Worm (Caenorhabditis elegans) whole organism, L1 larva: ENCODE measurements around the gene aqp-3.

ENCODE experiments used
- C04F5.9 ChIP-seq: sonication (generic microtip); optimal IDR thresholded peaks from 2 replicates; lab custom pipeline; 2016; ENCODE audit warnings: missing genetic modification characterization, missing compliant biosample characterization
- C16A3.4 ChIP-seq: fragments of 150-350 bp; optimal IDR thresholded peaks from 2 replicates; lab custom pipeline; 2014; ENCODE audit warnings: missing biosample characterization, missing genetic modification characterization
- C34B4.2 ChIP-seq: sonication (generic microtip); optimal IDR thresholded peaks from 2 replicates; lab custom pipeline; 2017; ENCODE audit warnings: mild to moderate bottlenecking, missing genetic modification characterization, missing compliant biosample characterization
- Y116A8C.19 ChIP-seq: sonication (generic microtip); optimal IDR thresholded peaks from 2 replicates; lab custom pipeline; 2016; ENCODE audit warnings: missing compliant biosample characterization, missing genetic modification characterization, borderline replicate concordance
- alr-1 ChIP-seq: fragments of 200-800 bp; sonication (Bioruptor generic); optimal IDR thresholded peaks from 2 replicates; lab custom pipeline; 2018; ENCODE audit warnings: borderline replicate concordance, mild to moderate bottlenecking, missing genetic modification characterization, missing compliant biosample characterization
- aly-2 ChIP-seq: fragments of 150-350 bp; optimal IDR thresholded peaks from 2 replicates; lab custom pipeline; 2014; ENCODE audit warnings: missing biosample characterization, missing genetic modification characterization
- ceh-8 ChIP-seq: fragments of 200-800 bp; sonication (Bioruptor generic); optimal IDR thresholded peaks from 2 replicates; lab custom pipeline; 2018; ENCODE audit warnings: mild to moderate bottlenecking, missing genetic modification characterization, moderate library complexity, missing compliant biosample characterization
- ceh-90 ChIP-seq: sonication (generic microtip); optimal IDR thresholded peaks from 2 replicates; lab custom pipeline; 2016; ENCODE audit warnings: missing genetic modification characterization, missing compliant biosample characterization
- dpl-1 ChIP-seq, 3 experiments: fragments of 150-350 bp in 2 of 3; sonication (generic microtip) in 1 of 3; optimal IDR thresholded peaks; 2 replicates each; lab custom pipeline; 2014 to 2017; ENCODE audit warnings: missing biosample characterization in 3 of 3, missing genetic modification characterization in 3 of 3, missing genetic modification reagents in 3 of 3
- egl-27 ChIP-seq, 2 experiments: fragments of 150-350 bp in 1 of 2; sonication (generic microtip); optimal IDR thresholded peaks; 3 replicates each; lab custom pipeline; 2017 to 2018; ENCODE audit warnings: missing biosample characterization in 2 of 2, missing genetic modification characterization in 2 of 2, missing genetic modification reagents in 2 of 2
- elt-3 ChIP-seq, 6 experiments: fragments of 150-350 bp in 1 of 6; sonication (generic microtip); optimal IDR thresholded peaks; 2 replicates each; lab custom pipeline; 2017 to 2018; ENCODE audit warnings: missing biosample characterization in 6 of 6, missing genetic modification characterization in 6 of 6, inconsistent platforms in 1 of 6
- fkh-4 ChIP-seq: sonication (generic microtip); optimal IDR thresholded peaks from 2 replicates; lab custom pipeline; 2016; ENCODE audit warnings: missing compliant biosample characterization, missing genetic modification characterization, borderline replicate concordance
- fkh-8 ChIP-seq: sonication (generic microtip); optimal IDR thresholded peaks from 2 replicates; lab custom pipeline; 2016; ENCODE audit warnings: mild to moderate bottlenecking, missing genetic modification characterization, missing compliant biosample characterization
- fos-1 ChIP-seq: fragments of 150-350 bp; optimal IDR thresholded peaks from 2 replicates; lab custom pipeline; 2014; ENCODE audit warnings: missing biosample characterization, missing genetic modification characterization
- grh-1 ChIP-seq: fragments of 200-800 bp; sonication (Bioruptor generic); IDR thresholded peaks from 2 replicates; pipeline ENCODE4 v1.3.6; 2022; ENCODE audit warnings: missing genetic modification reagents, missing genetic modification characterization, missing compliant biosample characterization
- hlh-17 ChIP-seq: fragments of 200-800 bp; sonication (Bioruptor generic); optimal IDR thresholded peaks from 2 replicates; lab custom pipeline; 2018; ENCODE audit warnings: missing genetic modification characterization, mild to moderate bottlenecking, missing compliant biosample characterization, moderate library complexity, borderline replicate concordance
- hpl-2 ChIP-seq: fragments of 150-350 bp; optimal IDR thresholded peaks from 2 replicates; lab custom pipeline; 2014; ENCODE audit warnings: missing biosample characterization, missing genetic modification reagents, missing genetic modification characterization
- irx-1 ChIP-seq: sonication (generic microtip); optimal IDR thresholded peaks from 2 replicates; lab custom pipeline; 2016; ENCODE audit warnings: missing genetic modification characterization, missing compliant biosample characterization
- lin-14 ChIP-seq: fragments of 200-800 bp; sonication (Bioruptor generic); optimal IDR thresholded peaks from 2 replicates; lab custom pipeline; 2018; ENCODE audit warnings: mild to moderate bottlenecking, missing genetic modification characterization, moderate library complexity, missing compliant biosample characterization
- lin-35 ChIP-seq, 2 experiments: fragments of 150-350 bp; optimal IDR thresholded peaks; 2 replicates each; lab custom pipeline; 2014; ENCODE audit warnings: missing biosample characterization in 2 of 2, missing genetic modification characterization in 2 of 2, missing genetic modification reagents in 2 of 2
- lir-3 ChIP-seq: sonication (generic microtip); optimal IDR thresholded peaks from 2 replicates; lab custom pipeline; 2016; ENCODE audit warnings: mild to moderate bottlenecking, missing genetic modification characterization, moderate library complexity, missing compliant biosample characterization; ENCODE audit not compliant: poor library complexity
- lsy-2 ChIP-seq, 2 experiments: fragments of 150-350 bp; optimal IDR thresholded peaks; 2 replicates each; lab custom pipeline; 2014; ENCODE audit warnings: missing biosample characterization in 2 of 2, missing genetic modification characterization in 2 of 2
- mab-9 ChIP-seq: fragments of 200-800 bp; sonication (Bioruptor generic); IDR thresholded peaks from 2 replicates; pipeline ENCODE4 v1.3.6; 2022; ENCODE audit warnings: missing genetic modification reagents, missing genetic modification characterization, missing compliant biosample characterization
- mdl-1 ChIP-seq, 2 experiments: fragments of 150-350 bp; optimal IDR thresholded peaks; 2 replicates each; lab custom pipeline; 2014 to 2017; ENCODE audit warnings: missing biosample characterization in 2 of 2, missing genetic modification characterization in 2 of 2, inconsistent platforms in 1 of 2
- mep-1 ChIP-seq: fragments of 150-350 bp; optimal IDR thresholded peaks from 2 replicates; lab custom pipeline; 2014; ENCODE audit warnings: missing biosample characterization, missing genetic modification characterization
- nhr-12 ChIP-seq: sonication (generic microtip); optimal IDR thresholded peaks from 2 replicates; lab custom pipeline; 2017; ENCODE audit warnings: missing biosample characterization, missing genetic modification characterization
- nhr-19 ChIP-seq: fragments of 200-800 bp; sonication (Bioruptor generic); conservative IDR thresholded peaks from 2 replicates; pipeline ENCODE4 v1.3.6; 2022; ENCODE audit warnings: missing genetic modification characterization, missing compliant biosample characterization
- nhr-20 ChIP-seq: sonication (generic microtip); optimal IDR thresholded peaks from 2 replicates; lab custom pipeline; 2016; ENCODE audit warnings: mild to moderate bottlenecking, missing genetic modification characterization, missing compliant biosample characterization
- nhr-237 ChIP-seq: fragments of 150-350 bp; optimal IDR thresholded peaks from 2 replicates; lab custom pipeline; 2014; ENCODE audit warnings: missing biosample characterization, missing genetic modification characterization
- nhr-28 ChIP-seq: fragments of 150-350 bp; optimal IDR thresholded peaks from 2 replicates; lab custom pipeline; 2014; ENCODE audit warnings: missing biosample characterization, missing genetic modification characterization
- nhr-47 ChIP-seq: sonication (generic microtip); optimal IDR thresholded peaks from 2 replicates; lab custom pipeline; 2016; ENCODE audit warnings: mild to moderate bottlenecking, missing genetic modification characterization, moderate library complexity, missing compliant biosample characterization
- nhr-71 ChIP-seq: sonication (generic microtip); optimal IDR thresholded peaks from 2 replicates; lab custom pipeline; 2016; ENCODE audit warnings: mild to moderate bottlenecking, missing genetic modification characterization, moderate library complexity, missing compliant biosample characterization
- nhr-76 ChIP-seq: sonication (generic microtip); optimal IDR thresholded peaks from 2 replicates; lab custom pipeline; 2017; ENCODE audit warnings: missing biosample characterization, missing genetic modification characterization
- nhr-85 ChIP-seq: sonication (generic microtip); peaks from one replicate; lab custom pipeline; 2016; ENCODE audit warnings: missing genetic modification characterization, inconsistent platforms, missing compliant biosample characterization
- nhr-90 ChIP-seq: sonication (generic microtip); optimal IDR thresholded peaks from 2 replicates; lab custom pipeline; 2016; ENCODE audit warnings: mild to moderate bottlenecking, missing genetic modification characterization, missing compliant biosample characterization; ENCODE audit not compliant: poor library complexity
- pag-3 ChIP-seq: sonication (generic microtip); optimal IDR thresholded peaks from 2 replicates; lab custom pipeline; 2017; ENCODE audit warnings: missing genetic modification characterization, mild to moderate bottlenecking, missing compliant biosample characterization, antibody characterized with exemption, borderline replicate concordance; ENCODE audit not compliant: insufficient read depth
- pax-3 ChIP-seq: fragments of 200-800 bp; sonication (Bioruptor generic); optimal IDR thresholded peaks from 2 replicates; lab custom pipeline; 2018; ENCODE audit warnings: mild to moderate bottlenecking, missing genetic modification characterization, moderate library complexity, missing compliant biosample characterization
- pqm-1 ChIP-seq: sonication (generic microtip); optimal IDR thresholded peaks from 3 replicates; lab custom pipeline; 2017; ENCODE audit warnings: missing biosample characterization, missing genetic modification characterization
- skn-1 ChIP-seq: fragments of 150-350 bp; optimal IDR thresholded peaks from 2 replicates; lab custom pipeline; 2014; ENCODE audit warnings: missing biosample characterization, missing genetic modification characterization
- snu-23 ChIP-seq: sonication (generic microtip); optimal IDR thresholded peaks from 2 replicates; lab custom pipeline; 2016; ENCODE audit warnings: missing genetic modification characterization, missing compliant biosample characterization
- sptf-1 ChIP-seq: fragments of 150-350 bp; optimal IDR thresholded peaks from 2 replicates; lab custom pipeline; 2014; ENCODE audit warnings: missing biosample characterization, missing genetic modification characterization
- swsn-7 ChIP-seq: sonication (generic microtip); optimal IDR thresholded peaks from 2 replicates; lab custom pipeline; 2016; ENCODE audit warnings: missing genetic modification characterization, missing compliant biosample characterization
- tbx-2 ChIP-seq: sonication (generic microtip); optimal IDR thresholded peaks from 2 replicates; lab custom pipeline; 2016; ENCODE audit warnings: missing genetic modification characterization, missing compliant biosample characterization
- tlp-1 ChIP-seq: fragments of 150-350 bp; optimal IDR thresholded peaks from 2 replicates; lab custom pipeline; 2014; ENCODE audit warnings: missing biosample characterization, missing genetic modification characterization
- unc-62 ChIP-seq: fragments of 150-350 bp; optimal IDR thresholded peaks from 2 replicates; lab custom pipeline; 2014; ENCODE audit warnings: missing biosample characterization, missing genetic modification reagents, missing genetic modification characterization
- unc-86 ChIP-seq: sonication (generic microtip); optimal IDR thresholded peaks from 2 replicates; lab custom pipeline; 2016; ENCODE audit warnings: missing genetic modification characterization, missing compliant biosample characterization
- unc-98 ChIP-seq: fragments of 200-800 bp; sonication (Bioruptor generic); IDR thresholded peaks from 2 replicates; pipeline ENCODE4 v1.3.6; 2022; ENCODE audit warnings: missing genetic modification characterization, missing compliant biosample characterization
- vab-15 ChIP-seq: sonication (generic microtip); optimal IDR thresholded peaks from 2 replicates; lab custom pipeline; 2017; ENCODE audit warnings: missing genotype, mild to moderate bottlenecking, missing genetic modification characterization, missing compliant biosample characterization
- xbp-1 ChIP-seq: sonication (generic microtip); optimal IDR thresholded peaks from 2 replicates; lab custom pipeline; 2016; ENCODE audit warnings: missing genetic modification characterization, missing compliant biosample characterization
- zag-1 ChIP-seq: fragments of 150-350 bp; optimal IDR thresholded peaks from 2 replicates; lab custom pipeline; 2014; ENCODE audit warnings: missing biosample characterization, missing genetic modification characterization
- zip-4 ChIP-seq: fragments of 200-800 bp; sonication (Bioruptor generic); optimal IDR thresholded peaks from 2 replicates; lab custom pipeline; 2018; ENCODE audit warnings: mild to moderate bottlenecking, missing genetic modification characterization, moderate library complexity, missing compliant biosample characterization
- ztf-4 ChIP-seq: fragments of 150-350 bp; optimal IDR thresholded peaks from 2 replicates; lab custom pipeline; 2014; ENCODE audit warnings: missing biosample characterization, missing genetic modification characterization

Gene aqp-3

DNA sequence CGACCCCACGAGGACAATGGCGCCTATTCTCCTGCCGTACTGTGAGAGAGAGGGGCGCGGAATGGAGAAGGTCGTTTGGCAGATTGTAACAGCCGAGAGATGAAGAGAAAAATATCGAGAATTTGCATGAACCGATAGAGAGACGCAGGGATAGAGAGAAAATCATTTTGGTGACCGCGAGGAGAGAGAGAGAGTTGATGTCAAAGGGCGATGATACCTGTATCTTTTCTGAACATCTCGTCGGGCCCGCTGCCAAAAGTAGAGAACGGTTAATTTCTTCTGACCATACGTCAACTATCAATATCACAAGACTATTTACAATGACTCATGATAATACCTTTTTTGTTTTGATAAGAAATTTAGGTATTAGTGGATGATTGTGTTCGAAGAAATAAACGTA lies 9.7 kb upstream of the aqp-3 start (continued):
- TF ChIP-seq Y116A8C.19 (tag; lab: Kevin White, UChicago): no peak
- TF ChIP-seq ceh-90: no peak
- no peak for TF ChIP-seq mab-9
- peak; percentile 97 for TF ChIP-seq nhr-85 (tag; lab: Kevin White, UChicago)
- TF ChIP-seq lir-3 (tag; lab: Kevin White, UChicago): no peak
- no peak for TF ChIP-seq ceh-8 (GFP tag; lab: Kevin White, UChicago)
- TF ChIP-seq ztf-4 (tag; lab: Kevin White, UChicago): no peak
- no peak for TF ChIP-seq nhr-12
- TF ChIP-seq swsn-7 (tag; lab: Kevin White, UChicago): peak; percentile 8
- TF ChIP-seq grh-1 (GFP tag; lab: Robert Waterston, UW): peak; percentile 73
- TF ChIP-seq lin-14 (GFP tag; lab: Kevin White, UChicago): peak; percentile 82
- no peak for TF ChIP-seq pax-3 (tag; lab: Kevin White, UChicago)
- TF ChIP-seq C04F5.9: no peak
- TF ChIP-seq zag-1: no peak
- TF ChIP-seq unc-62: no peak
- no peak for TF ChIP-seq unc-98
- peak in 1 of 2 experiments; percentile 69 for TF ChIP-seq mdl-1 (tag; optimal IDR thresholded peaks at IDR 0.05; lab: Kevin White, UChicago)
- TF ChIP-seq snu-23 (GFP tag; lab: Kevin White, UChicago): peak; percentile 77
- no peak for TF ChIP-seq pag-3 (tag; lab: Kevin White, UChicago)
- peak in 2 of 3 experiments; percentile 6 for TF ChIP-seq dpl-1 (GFP tag; optimal IDR thresholded peaks at IDR 0.05; lab: Kevin White, UChicago)
- TF ChIP-seq lsy-2 (tag; optimal IDR thresholded peaks at IDR 0.05; lab: Kevin White, UChicago): peak; percentile 37 to 39
- TF ChIP-seq skn-1 (tag; lab: Kevin White, UChicago): peak; percentile 1
- TF ChIP-seq nhr-28 (tag; lab: Kevin White, UChicago): no peak
- TF ChIP-seq zip-4: no peak
- no peak for TF ChIP-seq alr-1 (tag; lab: Kevin White, UChicago)
- TF ChIP-seq nhr-19 (GFP tag; lab: Robert Waterston, UW): peak; percentile 52
- peak; percentile 48 for TF ChIP-seq nhr-47 (tag; lab: Kevin White, UChicago)
- no peak for TF ChIP-seq unc-86 (tag; lab: Kevin White, UChicago)
- no peak for TF ChIP-seq nhr-237 (tag; lab: Kevin White, UChicago)
- TF ChIP-seq nhr-71 (tag; lab: Kevin White, UChicago): peak; percentile 70
- no peak for TF ChIP-seq sptf-1 (tag; lab: Kevin White, UChicago)
- no peak for TF ChIP-seq C34B4.2 (tag; lab: Kevin White, UChicago)
- peak; percentile 40 for TF ChIP-seq tbx-2 (tag; lab: Kevin White, UChicago)
- no peak for TF ChIP-seq irx-1
- TF ChIP-seq pqm-1 (tag; lab: Kevin White, UChicago): no peak
- TF ChIP-seq hlh-17: no peak
- no peak for TF ChIP-seq egl-27 (tag; optimal IDR thresholded peaks at IDR 0.05; lab: Kevin White, UChicago)
- TF ChIP-seq hpl-2 (GFP tag; lab: Kevin White, UChicago): no peak
- TF ChIP-seq fkh-4: no peak
- peak in 3 of 6 experiments; percentile 12 to 77 (median 18) for TF ChIP-seq elt-3 (tag; optimal IDR thresholded peaks at IDR 0.05; lab: Kevin White, UChicago)
- TF ChIP-seq tlp-1 (tag; lab: Kevin White, UChicago): no peak
- TF ChIP-seq mep-1 (tag; lab: Kevin White, UChicago): peak; percentile 48
- peak; percentile 70 for TF ChIP-seq nhr-90 (tag; lab: Kevin White, UChicago)
- TF ChIP-seq nhr-76 (tag; lab: Kevin White, UChicago): no peak
- no peak for TF ChIP-seq fos-1 (tag; lab: Kevin White, UChicago)
- peak; percentile 77 for TF ChIP-seq nhr-20 (tag; lab: Kevin White, UChicago)
- TF ChIP-seq C16A3.4: peak; percentile 38
- no peak for TF ChIP-seq vab-15 (tag; lab: Kevin White, UChicago)
- peak; percentile 14 for TF ChIP-seq xbp-1
- TF ChIP-seq aly-2 (tag; lab: Kevin White, UChicago): no peak
- TF ChIP-seq lin-35 (GFP tag; optimal IDR thresholded peaks at IDR 0.05; lab: Kevin White, UChicago): peak; percentile 14 to 65
- TF ChIP-seq fkh-8 (tag; lab: Kevin White, UChicago): no peak
